Fruit fly (Drosophila melanogaster): Measurements from ENCODE around the gene eEF1delta.

The eEF1delta gene

dm6 chr2L:10263830-10264634 is 31.7 kb downstream of the eEF1delta start, which contains the start of gene REPTOR-BP:
Gene REPTOR-BP, plus strand, starts transcription at chr2L:10264125.
- TF ChIP-seq kay (GFP tag; ENCODE audit: borderline replicate concordance): peak; percentile 75
- peak; percentile 20 for TF ChIP-seq CG14711 (tag; optimal IDR thresholded peaks at IDR 0.05)
- TF ChIP-seq Clk (GFP tag; optimal IDR thresholded peaks at IDR 0.05): no peak
- TF ChIP-seq CG7101 (tag; optimal IDR thresholded peaks at IDR 0.05): no peak
- TF ChIP-seq CG5204 (GFP tag; optimal IDR thresholded peaks at IDR 0.05): no peak
- no peak for TF ChIP-seq ovo (GFP tag; optimal IDR thresholded peaks at IDR 0.05)
- no peak for TF ChIP-seq toe (GFP tag; optimal IDR thresholded peaks at IDR 0.05)
- TF ChIP-seq cnc (optimal IDR thresholded peaks at IDR 0.05): no peak
- no peak for TF ChIP-seq pad (GFP tag; optimal IDR thresholded peaks at IDR 0.05)
- no peak for TF ChIP-seq Crg-1 (GFP tag; optimal IDR thresholded peaks at IDR 0.05)
- TF ChIP-seq cic (GFP tag; optimal IDR thresholded peaks at IDR 0.05): no peak
- no peak for TF ChIP-seq tj (GFP tag; optimal IDR thresholded peaks at IDR 0.05)
- peak; percentile 46 for TF ChIP-seq bab1 (GFP tag; optimal IDR thresholded peaks at IDR 0.05)
- no peak for TF ChIP-seq Hr96 (GFP tag; optimal IDR thresholded peaks at IDR 0.05)
- TF ChIP-seq CG1620 (GFP tag; optimal IDR thresholded peaks at IDR 0.05): no peak
- no peak for TF ChIP-seq CG12768 (GFP tag; optimal IDR thresholded peaks at IDR 0.05)
- no peak for TF ChIP-seq CG11617 (GFP tag; optimal IDR thresholded peaks at IDR 0.05)
- no peak for TF ChIP-seq CG33017 (tag; optimal IDR thresholded peaks at IDR 0.05)

dm6 chr2L:10265129-10265528 is 32.8 kb downstream of the eEF1delta start, which contains the start of gene Mob3:
Gene Mob3, plus strand, starts transcription at chr2L:10265336.
- TF ChIP-seq cnc (optimal IDR thresholded peaks at IDR 0.05): no peak
- no peak for TF ChIP-seq toe (GFP tag; optimal IDR thresholded peaks at IDR 0.05)
- peak; percentile 37 for TF ChIP-seq CG14711 (tag; optimal IDR thresholded peaks at IDR 0.05)
- peak; percentile 41 for TF ChIP-seq kay (GFP tag; ENCODE audit: borderline replicate concordance)
- no peak for TF ChIP-seq cic (GFP tag; optimal IDR thresholded peaks at IDR 0.05)
- TF ChIP-seq Clk (GFP tag; optimal IDR thresholded peaks at IDR 0.05): no peak
- TF ChIP-seq CG11617 (GFP tag; optimal IDR thresholded peaks at IDR 0.05): no peak
- peak; percentile 28 for TF ChIP-seq CG7101 (tag; optimal IDR thresholded peaks at IDR 0.05)

dm6 chr2L:10266511-10266910 is 34.2 kb downstream of the eEF1delta start, which contains the start of gene CG4953:
Gene CG4953, plus strand, starts transcription at chr2L:10266703.
- TF ChIP-seq ovo (GFP tag; optimal IDR thresholded peaks at IDR 0.05) (no peak), CG7101 (tag; optimal IDR thresholded peaks at IDR 0.05) (no peak), Hr96 (GFP tag; optimal IDR thresholded peaks at IDR 0.05) (no peak), CG11617 (GFP tag; optimal IDR thresholded peaks at IDR 0.05) (no peak), CG33017 (tag; optimal IDR thresholded peaks at IDR 0.05) (no peak)

- TF ChIP-seq CG12768 (GFP tag; optimal IDR thresholded peaks at IDR 0.05): no peak
Measured at dm6 chr2L:10268688-10269087, 36.4 kb downstream of the eEF1delta start, which contains the start of gene CG4957. Gene CG4957, plus strand, starts transcription at chr2L:10268872.

dm6 chr2L:10269854-10270253 is 37.5 kb downstream of the eEF1delta start, which contains the start of gene Mulk:
Gene Mulk, plus strand, starts transcription at chr2L:10270051.
- TF ChIP-seq CG1620 (GFP tag; optimal IDR thresholded peaks at IDR 0.05): no peak
- no peak for TF ChIP-seq bab1 (GFP tag; optimal IDR thresholded peaks at IDR 0.05)
- no peak for TF ChIP-seq ovo (GFP tag; optimal IDR thresholded peaks at IDR 0.05)
- no peak for TF ChIP-seq CG11617 (GFP tag; optimal IDR thresholded peaks at IDR 0.05)
- no peak for TF ChIP-seq tj (GFP tag; optimal IDR thresholded peaks at IDR 0.05)
- TF ChIP-seq Crg-1 (GFP tag; optimal IDR thresholded peaks at IDR 0.05): no peak
- no peak for TF ChIP-seq Hr96 (GFP tag; optimal IDR thresholded peaks at IDR 0.05)
- no peak for TF ChIP-seq CG7101 (tag; optimal IDR thresholded peaks at IDR 0.05)
- no peak for TF ChIP-seq pad (GFP tag; optimal IDR thresholded peaks at IDR 0.05)
- TF ChIP-seq Mnt (GFP tag; optimal IDR thresholded peaks at IDR 0.05): no peak
- TF ChIP-seq CG5204 (GFP tag; optimal IDR thresholded peaks at IDR 0.05): no peak
- TF ChIP-seq CG7045 (GFP tag; optimal IDR thresholded peaks at IDR 0.05): no peak
- no peak for TF ChIP-seq CG12768 (GFP tag; optimal IDR thresholded peaks at IDR 0.05)
- TF ChIP-seq cnc (optimal IDR thresholded peaks at IDR 0.05): no peak
- no peak for TF ChIP-seq toe (GFP tag; optimal IDR thresholded peaks at IDR 0.05)
- TF ChIP-seq cic (GFP tag; optimal IDR thresholded peaks at IDR 0.05): no peak
- no peak for TF ChIP-seq Clk (GFP tag; optimal IDR thresholded peaks at IDR 0.05)
- TF ChIP-seq CG33017 (tag; optimal IDR thresholded peaks at IDR 0.05): no peak
- TF ChIP-seq kay (GFP tag; ENCODE audit: borderline replicate concordance): no peak

dm6 chr2L:10272224-10272623 is 39.9 kb downstream of the eEF1delta start, which contains the start of gene trk:
Gene trk, minus strand, starts transcription at chr2L:10272324.
- no peak for TF ChIP-seq tj (GFP tag; optimal IDR thresholded peaks at IDR 0.05)
- no peak for TF ChIP-seq CG5204 (GFP tag; optimal IDR thresholded peaks at IDR 0.05)
- TF ChIP-seq Clk (GFP tag; optimal IDR thresholded peaks at IDR 0.05): no peak
- TF ChIP-seq CG12768 (GFP tag; optimal IDR thresholded peaks at IDR 0.05): no peak
- TF ChIP-seq toe (GFP tag; optimal IDR thresholded peaks at IDR 0.05): no peak
- TF ChIP-seq CG33017 (tag; optimal IDR thresholded peaks at IDR 0.05): no peak

- TF ChIP-seq CG1620 (GFP tag; optimal IDR thresholded peaks at IDR 0.05) (no peak), bab1 (GFP tag; optimal IDR thresholded peaks at IDR 0.05) (peak; percentile 63), CG12768 (GFP tag; optimal IDR thresholded peaks at IDR 0.05) (peak; percentile 29), CG14711 (tag; optimal IDR thresholded peaks at IDR 0.05) (peak; percentile 64), CG7101 (tag; optimal IDR thresholded peaks at IDR 0.05) (peak; percentile 15), Clk (GFP tag; optimal IDR thresholded peaks at IDR 0.05) (no peak), kay (GFP tag; ENCODE audit: borderline replicate concordance) (peak; percentile 45), cnc (optimal IDR thresholded peaks at IDR 0.05) (no peak), cic (GFP tag; optimal IDR thresholded peaks at IDR 0.05) (no peak), CG11617 (GFP tag; optimal IDR thresholded peaks at IDR 0.05) (peak; percentile 50), tj (GFP tag; optimal IDR thresholded peaks at IDR 0.05) (peak; percentile 25), ovo (GFP tag; optimal IDR thresholded peaks at IDR 0.05) (no peak), Crg-1 (GFP tag; optimal IDR thresholded peaks at IDR 0.05) (no peak), CG33017 (tag; optimal IDR thresholded peaks at IDR 0.05) (no peak), Mnt (GFP tag; optimal IDR thresholded peaks at IDR 0.05) (no peak), CG7045 (GFP tag; optimal IDR thresholded peaks at IDR 0.05) (peak; percentile 68), CG5204 (GFP tag; optimal IDR thresholded peaks at IDR 0.05) (no peak), toe (GFP tag; optimal IDR thresholded peaks at IDR 0.05) (no peak), pad (GFP tag; optimal IDR thresholded peaks at IDR 0.05) (no peak), Hr96 (GFP tag; optimal IDR thresholded peaks at IDR 0.05) (no peak)
Measured at dm6 chr2L:10276436-10276835, 44.1 kb downstream of the eEF1delta start.

Measured in whole organism, adult.